Worm (Caenorhabditis elegans): ENCODE data around the gene che-7.

The che-7 gene

DNA sequence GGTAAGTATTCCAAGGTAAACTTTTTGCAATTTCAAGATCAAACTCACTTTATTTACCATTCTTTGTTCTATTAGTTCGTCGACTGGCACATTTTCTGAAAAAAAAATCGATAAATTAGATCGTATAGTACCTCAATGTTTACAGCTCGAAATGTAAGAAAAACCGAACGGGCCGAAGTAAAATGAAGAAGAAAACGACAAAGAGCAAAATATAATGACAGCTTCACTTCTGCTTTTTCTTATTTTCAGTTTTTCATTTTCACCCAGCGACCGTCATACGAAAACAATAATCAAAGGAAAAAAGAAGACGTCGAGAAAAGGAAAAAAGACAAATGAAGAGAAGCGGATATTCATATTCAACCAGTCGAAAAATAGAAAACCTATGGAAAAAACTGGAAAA, at the start of gene che-7:
Gene che-7, minus strand, starts transcription at position 101 of the 400 bp plus-strand sequence.
- no peak for TF ChIP-seq F13H6.1 (tag; optimal IDR thresholded peaks at IDR 0.05)
- no peak for TF ChIP-seq nfya-1 (tag; optimal IDR thresholded peaks at IDR 0.05)
- TF ChIP-seq Y22D7AL.16 (tag; optimal IDR thresholded peaks at IDR 0.05): no peak
- no peak for TF ChIP-seq pqm-1 (tag; optimal IDR thresholded peaks at IDR 0.05)
- TF ChIP-seq ceh-45 (GFP tag; IDR thresholded peaks at IDR 0.05): no peak
- no peak for TF ChIP-seq ceh-19 (GFP tag; optimal IDR thresholded peaks at IDR 0.05)
- no peak for TF ChIP-seq T23F11.4 (GFP tag; optimal IDR thresholded peaks at IDR 0.05)
- TF ChIP-seq eyg-1 (tag; optimal IDR thresholded peaks at IDR 0.05): no peak
- no peak for TF ChIP-seq pag-3 (tag; optimal IDR thresholded peaks at IDR 0.05; ENCODE audit: borderline replicate concordance)

DNA sequence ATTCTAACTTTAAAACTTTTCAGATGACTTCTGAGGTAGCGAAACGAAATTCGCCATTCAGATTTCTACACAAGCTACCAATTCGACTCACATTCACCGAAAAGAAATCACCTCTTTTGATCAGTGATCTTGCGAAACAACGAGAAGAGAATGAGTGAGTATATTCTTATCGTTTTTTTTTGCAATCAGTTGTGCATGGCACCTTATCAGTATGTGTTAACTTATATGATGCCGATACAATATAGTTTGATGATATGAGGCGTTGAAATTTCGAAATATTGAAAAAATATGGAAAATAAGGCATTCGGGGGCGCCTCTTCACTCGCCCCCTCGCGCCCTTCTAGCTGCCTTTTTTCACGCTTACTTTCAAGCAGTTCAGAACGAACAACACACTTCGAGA, 48.9 kb upstream of the che-7 start:
- TF ChIP-seq unc-86 (tag; optimal IDR thresholded peaks at IDR 0.05) (no peak), nfya-1 (tag; optimal IDR thresholded peaks at IDR 0.05) (no peak), ceh-30 (tag; optimal IDR thresholded peaks at IDR 0.05) (no peak), elt-2 (tag; optimal IDR thresholded peaks at IDR 0.05) (peak; percentile 97), hlh-8 (tag; optimal IDR thresholded peaks at IDR 0.05) (no peak), hlh-13 (GFP tag; optimal IDR thresholded peaks at IDR 0.05) (no peak)

DNA sequence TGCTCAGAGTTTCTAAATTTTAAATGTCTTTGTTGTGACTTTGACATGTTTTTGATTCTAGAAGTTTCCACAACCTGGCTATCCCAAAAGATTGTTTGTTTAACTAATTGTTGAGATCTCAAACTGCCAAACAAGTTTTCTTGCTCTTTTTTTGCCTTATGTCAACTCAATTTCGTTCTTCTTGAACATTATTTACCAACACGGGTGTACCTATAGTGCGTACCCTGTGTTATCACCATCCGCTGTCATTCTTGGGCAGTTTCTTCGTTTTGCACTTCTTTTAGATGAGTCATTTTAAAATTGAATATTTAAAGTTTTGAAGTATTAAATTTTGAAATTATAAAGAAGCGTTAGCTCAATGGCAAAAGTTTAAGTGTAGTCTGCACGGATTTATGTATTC, 47.9 kb upstream of the che-7 start, which contains the start of gene sptl-2:
Gene sptl-2, plus strand, starts transcription at position 280 of the 400 bp plus-strand sequence.
- TF ChIP-seq zip-5 (tag; optimal IDR thresholded peaks at IDR 0.05): no peak
- TF ChIP-seq tbx-2 (tag; optimal IDR thresholded peaks at IDR 0.05): no peak
- TF ChIP-seq syd-9 (tag; optimal IDR thresholded peaks at IDR 0.05): no peak
- TF ChIP-seq ceh-30 (tag; optimal IDR thresholded peaks at IDR 0.05): no peak
- TF ChIP-seq ref-2 (tag; optimal IDR thresholded peaks at IDR 0.05): no peak
- no peak for TF ChIP-seq ets-4 (tag; optimal IDR thresholded peaks at IDR 0.05)
- no peak for TF ChIP-seq elt-2 (tag; optimal IDR thresholded peaks at IDR 0.05)
- TF ChIP-seq Y22D7AL.16 (tag; optimal IDR thresholded peaks at IDR 0.05): no peak
- no peak for TF ChIP-seq K09A11.1 (tag; optimal IDR thresholded peaks at IDR 0.05; ENCODE audit: insufficient read depth)
- TF ChIP-seq fkh-6 (tag; optimal IDR thresholded peaks at IDR 0.05): no peak
- TF ChIP-seq F13H6.1 (tag; optimal IDR thresholded peaks at IDR 0.05): no peak

DNA sequence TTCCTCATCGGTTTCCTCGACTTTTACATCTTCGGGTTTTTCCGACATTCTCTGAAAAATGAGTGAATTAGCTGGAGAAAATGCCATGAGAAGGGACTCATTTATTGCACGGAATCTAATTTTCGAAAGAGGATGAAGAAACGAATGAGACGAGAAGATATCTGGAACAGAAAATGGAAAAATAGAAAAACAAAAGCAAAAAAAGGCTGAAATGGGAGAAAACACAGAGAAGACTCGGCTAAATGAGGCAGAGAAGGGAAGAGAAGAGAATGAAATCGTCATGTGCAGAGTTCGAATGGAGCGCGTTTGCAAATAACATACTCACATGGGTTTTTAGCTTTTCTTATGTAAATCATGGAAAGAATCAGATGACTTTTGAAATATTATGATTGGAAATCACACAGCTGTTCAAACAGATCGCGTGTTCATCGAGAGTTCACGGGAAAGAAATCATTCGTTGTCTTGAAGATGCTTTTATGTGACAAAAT, 44.9 kb upstream of the che-7 start, which contains the start of gene Y97E10AR.6:
Gene Y97E10AR.6, minus strand, starts transcription at position 51 of the 488 bp plus-strand sequence.
- TF ChIP-seq ceh-6 (GFP tag; optimal IDR thresholded peaks at IDR 0.05) (no peak), che-1 (tag; optimal IDR thresholded peaks at IDR 0.05) (no peak), sox-4 (tag; optimal IDR thresholded peaks at IDR 0.05) (no peak), ttx-3 (tag; optimal IDR thresholded peaks at IDR 0.05) (no peak), rnt-1 (tag; optimal IDR thresholded peaks at IDR 0.05) (no peak), ceh-34 (tag; optimal IDR thresholded peaks at IDR 0.05) (no peak), unc-42 (tag; optimal IDR thresholded peaks at IDR 0.05) (peak; percentile 30), ztf-16 (tag; optimal IDR thresholded peaks at IDR 0.05) (no peak), ceh-14 (tag; optimal IDR thresholded peaks at IDR 0.05) (no peak), C38D4.7 (GFP tag; optimal IDR thresholded peaks at IDR 0.05) (no peak), ceh-31 (tag; optimal IDR thresholded peaks at IDR 0.05) (no peak), hlh-30 (tag; optimal IDR thresholded peaks at IDR 0.05; ENCODE audit: insufficient read depth) (peak; percentile 90), hlh-6 (tag; optimal IDR thresholded peaks at IDR 0.05) (no peak), pha-4 (tag; optimal IDR thresholded peaks at IDR 0.05) (no peak), nfya-1 (tag; optimal IDR thresholded peaks at IDR 0.05) (no peak), ceh-18 (tag; optimal IDR thresholded peaks at IDR 0.05) (no peak), elt-4 (tag; optimal IDR thresholded peaks at IDR 0.05) (no peak)

Measured in whole organism, late embryonic.